Worm (Caenorhabditis elegans): ENCODE results near the gene Y54F10AM.15.

DNA sequence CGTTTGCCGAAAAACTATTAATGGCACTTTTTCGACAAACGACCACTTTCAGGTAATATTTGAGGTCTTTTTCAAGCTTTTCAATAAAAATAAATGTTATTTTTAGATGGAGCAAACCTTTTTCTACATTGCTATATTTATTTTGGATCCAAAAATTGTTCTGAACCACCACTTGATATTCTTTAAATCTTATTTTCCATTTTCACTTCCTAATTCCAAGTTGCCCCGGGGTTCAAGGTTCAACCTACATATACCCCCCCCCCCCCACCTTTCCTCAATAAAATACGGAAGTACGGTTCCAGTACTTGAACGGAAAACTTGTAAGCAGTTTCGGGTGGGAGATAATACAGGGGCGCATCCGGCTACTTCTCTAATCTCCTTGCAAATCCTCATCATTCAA lies 20.0 kb downstream of the Y54F10AM.15 start, which contains the start of gene Y54F10AM.6:
- TF ChIP-seq unc-62 (GFP tag; optimal IDR thresholded peaks at IDR 0.05) (no peak), lir-3 (tag; optimal IDR thresholded peaks at IDR 0.05; ENCODE audit: poor library complexity) (no peak), nhr-11 (tag; optimal IDR thresholded peaks at IDR 0.05) (no peak), lin-14 (GFP tag; optimal IDR thresholded peaks at IDR 0.05) (no peak), nhr-90 (tag; optimal IDR thresholded peaks at IDR 0.05; ENCODE audit: poor library complexity) (no peak), nhr-237 (tag; optimal IDR thresholded peaks at IDR 0.05) (no peak), lsy-2 (tag; optimal IDR thresholded peaks at IDR 0.05) (no peak), snu-23 (GFP tag; optimal IDR thresholded peaks at IDR 0.05) (no peak)

Measured in whole organism, L1 larva.